Fruit fly (Drosophila melanogaster) whole organism, embryonic: ENCODE measurements around the gene CG43755.

Experiments used
- CG11456 ChIP-seq: fragments of 200-800 bp; sonication (Bioruptor generic); IDR thresholded peaks from 3 replicates; pipeline ENCODE4 v1.3.6; 2022; ENCODE audit warnings: missing biosample characterization, missing genetic modification characterization
- CG11504 ChIP-seq: fragments of 200-800 bp; sonication (Bioruptor generic); optimal IDR thresholded peaks from 3 replicates; lab custom pipeline; 2019; ENCODE audit warnings: missing biosample characterization, mild to moderate bottlenecking, missing genetic modification characterization, moderate library complexity
- CG12071 ChIP-seq: fragments of 200-800 bp; sonication (Bioruptor generic); optimal IDR thresholded peaks from 3 replicates; lab custom pipeline; 2018; ENCODE audit warnings: missing biosample characterization, mild to moderate bottlenecking, missing genetic modification characterization
- CG16779 ChIP-seq: fragments of 200-800 bp; sonication (Bioruptor generic); IDR thresholded peaks from 2 replicates; pipeline ENCODE4 v1.3.6; 2022; ENCODE audit warnings: missing biosample characterization, missing genetic modification characterization
- CG16863 ChIP-seq: fragments of 200-800 bp; sonication (Bioruptor generic); optimal IDR thresholded peaks from 3 replicates; lab custom pipeline; 2016; ENCODE audit warnings: missing biosample characterization, missing genetic modification characterization
- CG17359 ChIP-seq: fragments of 200-800 bp; sonication (Bioruptor generic); optimal IDR thresholded peaks from 3 replicates; lab custom pipeline; 2018; ENCODE audit warnings: missing biosample characterization, mild to moderate bottlenecking, missing genetic modification characterization, moderate library complexity
- CG17385 ChIP-seq: fragments of 200-800 bp; sonication (Bioruptor generic); optimal IDR thresholded peaks from 3 replicates; lab custom pipeline; 2018; ENCODE audit warnings: missing biosample characterization, mild to moderate bottlenecking, missing genetic modification characterization
- CG18476 ChIP-seq: fragments of 200-800 bp; sonication (Bioruptor generic); optimal IDR thresholded peaks from 2 replicates; lab custom pipeline; 2016; ENCODE audit warnings: missing biosample characterization, mild to moderate bottlenecking, missing genetic modification characterization
- CG3281 ChIP-seq: fragments of 200-800 bp; sonication (Bioruptor generic); optimal IDR thresholded peaks from 3 replicates; lab custom pipeline; 2017; ENCODE audit warnings: missing biosample characterization, mild to moderate bottlenecking, missing genetic modification characterization
- CG4404 ChIP-seq: fragments of 200-800 bp; sonication (Bioruptor generic); IDR thresholded peaks from 2 replicates; pipeline ENCODE4 v1.3.6; 2022; ENCODE audit warnings: missing biosample characterization, missing genetic modification characterization
- CG6254 ChIP-seq: fragments of 200-800 bp; sonication (Bioruptor generic); optimal IDR thresholded peaks from 3 replicates; lab custom pipeline; 2017; ENCODE audit warnings: mild to moderate bottlenecking, missing biosample characterization, missing genetic modification reagents, missing genetic modification characterization
- CG7839 ChIP-seq: fragments of 200-800 bp; sonication (Bioruptor generic); optimal IDR thresholded peaks from 3 replicates; lab custom pipeline; 2018; ENCODE audit warnings: missing biosample characterization, mild to moderate bottlenecking, missing genetic modification characterization, moderate library complexity
- CG9932 ChIP-seq: fragments of 200-800 bp; sonication (Bioruptor generic); IDR thresholded peaks from 2 replicates; pipeline ENCODE4 v1.3.6; 2022; ENCODE audit warnings: missing biosample characterization, missing genetic modification characterization
- CoRest ChIP-seq: fragments of 200-800 bp; sonication (Bioruptor generic); optimal IDR thresholded peaks from 3 replicates; lab custom pipeline; 2018; ENCODE audit warnings: missing biosample characterization, mild to moderate bottlenecking, missing genetic modification characterization, moderate library complexity
- Dfd ChIP-seq, 2 experiments: fragments of >200 bp; optimal IDR thresholded peaks; 2 replicates each; lab custom pipeline; 2017; ENCODE audit warnings: missing biosample characterization in 2 of 2, missing genetic modification characterization in 2 of 2
- Dip3 ChIP-seq: fragments of 200-800 bp; sonication (Bioruptor generic); optimal IDR thresholded peaks from 3 replicates; lab custom pipeline; 2016; ENCODE audit warnings: missing biosample characterization, missing genetic modification characterization
- Doc2 ChIP-seq: fragments of 200-800 bp; sonication (Bioruptor generic); IDR thresholded peaks from 2 replicates; pipeline ENCODE4 v1.3.6; 2022; ENCODE audit warnings: missing biosample characterization, missing genetic modification characterization
- Drgx ChIP-seq: fragments of 200-800 bp; sonication (Bioruptor generic); IDR thresholded peaks from 2 replicates; pipeline ENCODE4 v1.3.6; 2022; ENCODE audit warnings: missing biosample characterization, missing genetic modification characterization
- HLH3B ChIP-seq: fragments of 200-800 bp; sonication (Bioruptor generic); IDR thresholded peaks from 2 replicates; pipeline ENCODE4 v1.3.6; 2022; ENCODE audit warnings: missing biosample characterization, missing genetic modification characterization
- Hand ChIP-seq: fragments of 200-800 bp; sonication (Bioruptor generic); optimal IDR thresholded peaks from 2 replicates; lab custom pipeline; 2017; ENCODE audit warnings: mild to moderate bottlenecking, missing biosample characterization, missing genetic modification reagents, missing genetic modification characterization
- Jarid2 ChIP-seq: fragments of 200-800 bp; sonication (Bioruptor generic); optimal IDR thresholded peaks from 3 replicates; lab custom pipeline; 2017; ENCODE audit warnings: mild to moderate bottlenecking, missing biosample characterization, missing genetic modification reagents, missing genetic modification characterization
- Kr ChIP-seq: fragments of 200-800 bp; sonication (Bioruptor generic); optimal IDR thresholded peaks from 2 replicates; lab custom pipeline; 2017; ENCODE audit warnings: missing biosample characterization, mild to moderate bottlenecking, missing genetic modification characterization
- Lim3 ChIP-seq: fragments of 200-800 bp; sonication (Bioruptor generic); IDR thresholded peaks from 2 replicates; pipeline ENCODE4 v1.3.6; 2022; ENCODE audit warnings: missing biosample characterization, missing genetic modification characterization
- MBD-R2 ChIP-seq: fragments of 200-800 bp; sonication (Bioruptor generic); IDR thresholded peaks from 2 replicates; pipeline ENCODE4 v1.3.6; 2022; ENCODE audit warnings: missing biosample characterization, missing genetic modification characterization
- Med ChIP-seq: fragments of 200-800 bp; sonication (Bioruptor generic); peaks from one replicate; lab custom pipeline; 2016; ENCODE audit warnings: missing biosample characterization, missing genetic modification characterization, mild to moderate bottlenecking, inconsistent platforms, moderate library complexity
- NFAT ChIP-seq: fragments of 200-800 bp; sonication (Bioruptor generic); IDR thresholded peaks from 2 replicates; pipeline ENCODE4 v1.3.6; 2022; ENCODE audit warnings: missing biosample characterization, missing genetic modification characterization
- Ptx1 ChIP-seq: fragments of 200-800 bp; sonication (Bioruptor generic); IDR thresholded peaks from 2 replicates; pipeline ENCODE4 v1.3.6; 2022; ENCODE audit warnings: missing biosample characterization, missing genetic modification characterization
- Rfx ChIP-seq: fragments of 200-800 bp; sonication (Bioruptor generic); IDR thresholded peaks from 2 replicates; pipeline ENCODE4 v1.3.6; 2022; ENCODE audit warnings: missing biosample characterization, missing genetic modification characterization
- Xrp1 ChIP-seq: fragments of 200-800 bp; sonication (Bioruptor generic); IDR thresholded peaks from 2 replicates; pipeline ENCODE4 v1.3.6; 2022; ENCODE audit warnings: missing biosample characterization, missing genetic modification characterization
- amos ChIP-seq: fragments of 200-800 bp; sonication (Bioruptor generic); IDR thresholded peaks from 2 replicates; pipeline ENCODE4 v1.3.6; 2022; ENCODE audit warnings: missing biosample characterization, missing genetic modification characterization; ENCODE audit not compliant: partially characterized antibody
- ci ChIP-seq: fragments of 200-800 bp; sonication (Bioruptor generic); IDR thresholded peaks from 3 replicates; pipeline ENCODE4 v1.3.6; 2022; ENCODE audit warnings: missing biosample characterization, missing genetic modification characterization
- crc ChIP-seq: fragments of 200-800 bp; sonication (Bioruptor generic); optimal IDR thresholded peaks from 2 replicates; lab custom pipeline; 2016; ENCODE audit warnings: missing biosample characterization, missing genetic modification characterization
- dati ChIP-seq: fragments of 200-800 bp; sonication (Bioruptor generic); IDR thresholded peaks from 2 replicates; pipeline ENCODE4 v1.3.6; 2022; ENCODE audit warnings: missing biosample characterization, missing genetic modification characterization
- dysf ChIP-seq: fragments of 200-800 bp; sonication (Bioruptor generic); IDR thresholded peaks from 3 replicates; pipeline ENCODE4 v1.3.6; 2022; ENCODE audit warnings: missing biosample characterization, missing genetic modification characterization
- gem ChIP-seq: fragments of 200-800 bp; sonication (Bioruptor generic); optimal IDR thresholded peaks from 2 replicates; lab custom pipeline; 2019; ENCODE audit warnings: missing biosample characterization, mild to moderate bottlenecking, missing genetic modification characterization, moderate library complexity
- grau ChIP-seq: fragments of 200-800 bp; optimal IDR thresholded peaks from 3 replicates; lab custom pipeline; 2019; ENCODE audit warnings: missing biosample characterization, mild to moderate bottlenecking, missing genetic modification characterization, moderate library complexity
- mld ChIP-seq: fragments of 200-800 bp; sonication (Bioruptor generic); IDR thresholded peaks from 3 replicates; pipeline ENCODE4 v1.3.6; 2022; ENCODE audit warnings: missing biosample characterization, missing genetic modification characterization; ENCODE audit not compliant: partially characterized antibody
- nau ChIP-seq: fragments of 200-800 bp; sonication (Bioruptor generic); optimal IDR thresholded peaks from 3 replicates; lab custom pipeline; 2017; ENCODE audit warnings: missing biosample characterization, mild to moderate bottlenecking, missing genetic modification characterization, missing genetic modification reagents
- prd ChIP-seq, 3 experiments: fragments of >200 bp in 2 of 3; fragments of 200-800 bp in 1 of 3; sonication (Bioruptor generic) in 1 of 3; optimal IDR thresholded peaks in 2 of 3; IDR thresholded peaks in 1 of 3; 2 replicates in 2 of 3; 3 replicates in 1 of 3; pipeline versions ENCODE4 v1.3.6 to Lab custom; 2017 to 2022; ENCODE audit warnings: missing biosample characterization in 1 of 3, missing genetic modification characterization in 1 of 3
- pum ChIP-seq: fragments of 200-800 bp; sonication (Bioruptor generic); optimal IDR thresholded peaks from 2 replicates; lab custom pipeline; 2016; ENCODE audit warnings: missing biosample characterization, missing genetic modification characterization
- row ChIP-seq: fragments of 200-800 bp; sonication (Bioruptor generic); IDR thresholded peaks from 3 replicates; pipeline ENCODE4 v1.3.6; 2022; ENCODE audit warnings: missing biosample characterization, missing genetic modification characterization
- sc ChIP-seq, 3 experiments: fragments of >200 bp in 2 of 3; fragments of 200-800 bp in 1 of 3; sonication (Bioruptor generic) in 1 of 3; optimal IDR thresholded peaks; 2 replicates in 2 of 3; 3 replicates in 1 of 3; lab custom pipeline; 2017; ENCODE audit warnings: mild to moderate bottlenecking in 1 of 3, missing biosample characterization in 1 of 3, missing genetic modification characterization in 1 of 3, missing genetic modification reagents in 1 of 3
- sd ChIP-seq: fragments of 200-800 bp; sonication (Bioruptor generic); optimal IDR thresholded peaks from 3 replicates; lab custom pipeline; 2018; ENCODE audit warnings: missing biosample characterization, mild to moderate bottlenecking, missing genetic modification characterization, moderate library complexity
- sens ChIP-seq: fragments of 200-800 bp; sonication (Bioruptor generic); peaks from one replicate; lab custom pipeline; 2016; ENCODE audit warnings: missing biosample characterization, missing genetic modification characterization
- sens-2 ChIP-seq: fragments of 200-800 bp; sonication (Bioruptor generic); IDR thresholded peaks from 2 replicates; pipeline ENCODE4 v1.3.6; 2022; ENCODE audit warnings: missing biosample characterization, missing genetic modification characterization
- sob ChIP-seq: fragments of 200-800 bp; sonication (Bioruptor generic); IDR thresholded peaks from 2 replicates; pipeline ENCODE4 v1.3.6; 2022; ENCODE audit warnings: missing biosample characterization, missing genetic modification characterization
- ssp ChIP-seq: fragments of 200-800 bp; sonication (Bioruptor generic); IDR thresholded peaks from 2 replicates; pipeline ENCODE4 v1.3.6; 2022; ENCODE audit warnings: missing biosample characterization, missing genetic modification characterization
- tin ChIP-seq: fragments of 200-800 bp; sonication (Bioruptor generic); optimal IDR thresholded peaks from 3 replicates; lab custom pipeline; 2016; ENCODE audit warnings: missing biosample characterization, missing genetic modification characterization
- twi ChIP-seq: fragments of 200-800 bp; optimal IDR thresholded peaks from 2 replicates; lab custom pipeline; 2019; ENCODE audit warnings: missing biosample characterization, mild to moderate bottlenecking, missing genetic modification characterization, moderate library complexity
- wdn ChIP-seq: fragments of 200-800 bp; sonication (Bioruptor generic); IDR thresholded peaks from 2 replicates; pipeline ENCODE4 v1.3.6; 2022; ENCODE audit warnings: missing biosample characterization, missing genetic modification characterization

CG43755 gene

dm6 chr2L:309812-310431, 19.6 kb downstream of the CG43755 start (continued):
- TF ChIP-seq twi (tag; lab: Kevin White, UChicago) (no peak), Drgx (peak; percentile 27; the same call in 1 of the 2 replicates), pum (GFP tag; lab: Kevin White, UChicago) (no peak), Lim3 (GFP tag; lab: Robert Waterston, UW) (no peak), Doc2 (GFP tag; lab: Robert Waterston, UW) (no peak), Dfd (GFP tag; optimal IDR thresholded peaks at IDR 0.05; lab: Kevin White, UChicago) (no peak), dati (no peak), sob (GFP tag; lab: Robert Waterston, UW) (peak; percentile 29; the same call in 1 of the 2 replicates), CG18476 (GFP tag; lab: Kevin White, UChicago) (no peak), nau (GFP tag; lab: Kevin White, UChicago) (no peak), mld (GFP tag; lab: Robert Waterston, UW) (no peak), sd (tag; lab: Kevin White, UChicago) (peak; percentile 33), Jarid2 (GFP tag; lab: Kevin White, UChicago) (peak; percentile 71), ci (GFP tag; lab: Robert Waterston, UW) (peak; percentile 61; the same call in 2 of the 3 replicates), Hand (no peak), sc (optimal IDR thresholded peaks at IDR 0.05; lab: Kevin White, UChicago) (no peak), sc (GFP tag; optimal IDR thresholded peaks at IDR 0.05; lab: Kevin White, UChicago) (no peak), CG3281 (GFP tag; lab: Kevin White, UChicago) (no peak), Rfx (no peak), CG4404 (GFP tag; lab: Robert Waterston, UW) (no peak), prd (optimal IDR thresholded peaks at IDR 0.05; lab: Kevin White, UChicago) (no peak), prd (GFP tag; IDR thresholded peaks at IDR 0.05; lab: Robert Waterston, UW) (no peak), NFAT (GFP tag; lab: Robert Waterston, UW) (peak; percentile 5; the same call in 1 of the 2 replicates), amos (GFP tag; lab: Robert Waterston, UW) (no peak), CG7839 (tag; lab: Kevin White, UChicago) (no peak), Med (GFP tag; lab: Kevin White, UChicago) (peak; percentile 46), ssp (no peak), CG16779 (GFP tag; lab: Robert Waterston, UW) (0 out of 2 replicates have a peak, but pooled peaks have one; percentile 22), CG12071 (no peak), HLH3B (GFP tag; lab: Robert Waterston, UW) (no peak), wdn (no peak), sens-2 (GFP tag; lab: Robert Waterston, UW) (no peak)

dm6 chr2L:309177-309576, 20.4 kb downstream of the CG43755 start:
- TF ChIP-seq CG11456 (GFP tag; lab: Robert Waterston, UW): 0 out of 3 replicates have a peak, but pooled peaks have one; percentile 43
- TF ChIP-seq crc (GFP tag; lab: Kevin White, UChicago): no peak
- TF ChIP-seq Dip3: peak; percentile 16
- TF ChIP-seq gem: peak; percentile 38
- TF ChIP-seq grau: peak; percentile 23
- TF ChIP-seq Kr (GFP tag; lab: Kevin White, UChicago): no peak
- no peak for TF ChIP-seq CG16863 (GFP tag; lab: Kevin White, UChicago)
- peak; percentile 29; the same call in 1 of the 2 replicates for TF ChIP-seq CG9932 (GFP tag; lab: Robert Waterston, UW)
- TF ChIP-seq CG11504: peak; percentile 31
- 0 out of 2 replicates have a peak, but pooled peaks have one; percentile 47 for TF ChIP-seq Rfx
- peak; percentile 77 for TF ChIP-seq row (GFP tag; lab: Robert Waterston, UW)
- TF ChIP-seq Xrp1 (GFP tag; lab: Robert Waterston, UW): 0 out of 2 replicates have a peak, but pooled peaks have one; percentile 28
- peak; percentile 28 for TF ChIP-seq CG17385 (GFP tag; lab: Kevin White, UChicago)
- TF ChIP-seq twi (tag; lab: Kevin White, UChicago): no peak
- peak; percentile 12 for TF ChIP-seq CG17359 (tag; lab: Kevin White, UChicago)
- peak; percentile 7 for TF ChIP-seq CoRest (tag; lab: Kevin White, UChicago)
- no peak for TF ChIP-seq CG6254 (GFP tag; lab: Kevin White, UChicago)
- TF ChIP-seq sens (GFP tag; lab: Kevin White, UChicago): peak; percentile 62
- no peak for TF ChIP-seq Ptx1 (GFP tag; lab: Robert Waterston, UW)
- TF ChIP-seq dysf (GFP tag; lab: Robert Waterston, UW): peak; percentile 27; the same call in 2 of the 3 replicates
- no peak for TF ChIP-seq tin (GFP tag; lab: Kevin White, UChicago)
- 0 out of 2 replicates have a peak, but pooled peaks have one; percentile 7 for TF ChIP-seq MBD-R2 (GFP tag; lab: Robert Waterston, UW)
